Worm (Caenorhabditis elegans): ENCODE measurements around the gene rgs-2.

DNA sequence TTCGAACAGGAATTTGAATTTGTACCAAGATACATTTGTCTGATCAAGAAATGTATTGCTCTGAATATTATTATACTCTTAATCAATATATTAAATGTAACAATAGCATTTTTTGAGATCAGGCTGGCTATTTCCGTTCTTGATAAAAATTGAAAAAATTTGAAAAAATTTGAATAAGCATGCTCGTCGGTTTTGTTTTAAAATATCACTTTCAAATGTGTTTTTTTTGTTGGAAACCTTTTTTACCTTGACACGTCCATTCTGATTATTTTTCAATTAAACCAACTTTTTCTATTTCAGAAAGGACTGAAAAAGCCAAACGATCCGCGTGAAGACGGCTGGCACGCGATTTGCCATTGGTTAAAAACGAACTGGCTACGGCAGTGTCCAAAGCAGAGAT is 33.9 kb upstream of the rgs-2 start, which contains the start of gene adt-1:
- TF ChIP-seq elt-3 (tag; optimal IDR thresholded peaks at IDR 0.05) (no peak), ama-1 (optimal IDR thresholded peaks at IDR 0.05) (no peak), egl-27 (tag; optimal IDR thresholded peaks at IDR 0.05) (no peak), nhr-76 (tag; optimal IDR thresholded peaks at IDR 0.05) (no peak), zag-1 (tag; optimal IDR thresholded peaks at IDR 0.05) (no peak), R02D3.7 (tag; optimal IDR thresholded peaks at IDR 0.05) (no peak), nhr-67 (tag; optimal IDR thresholded peaks at IDR 0.05) (no peak)
